Worm (Caenorhabditis elegans) whole organism, L2 larva: Measurements from ENCODE around the gene rpt-1.

Source experiments
- C34F6.9 ChIP-seq: fragments of 150-350 bp; optimal IDR thresholded peaks from 2 replicates; lab custom pipeline; 2014; ENCODE audit warnings: missing biosample characterization, missing genetic modification characterization
- ZK546.5 ChIP-seq: sonication (generic microtip); optimal IDR thresholded peaks from 2 replicates; lab custom pipeline; 2017; ENCODE audit warnings: missing biosample characterization, missing genetic modification characterization

ce11 chrV:11946818-11947217, 35.4 kb downstream of the rpt-1 start:
- TF ChIP-seq ZK546.5 (no peak), C34F6.9 (tag; lab: Kevin White, UChicago) (no peak)
